Fruit fly (Drosophila melanogaster) whole organism, prepupa: Measurements from ENCODE around the gene ClC-c.

Experiments
- CG6792 ChIP-seq: fragments of 200-800 bp; sonication (Bioruptor generic); optimal IDR thresholded peaks from 3 replicates; lab custom pipeline; 2016; ENCODE audit warnings: missing biosample characterization, missing genetic modification characterization
- CG8119 ChIP-seq: fragments of 200-800 bp; sonication (Bioruptor generic); IDR thresholded peaks from 3 replicates; pipeline ENCODE4 v1.3.6; 2022; ENCODE audit warnings: missing biosample characterization, missing genetic modification characterization
- Hr38 ChIP-seq: sonication (Bioruptor generic); optimal IDR thresholded peaks from 2 replicates; lab custom pipeline; 2016; ENCODE audit warnings: missing biosample characterization, missing genetic modification characterization
- Sox102F ChIP-seq: fragments of 200-800 bp; sonication (Bioruptor generic); optimal IDR thresholded peaks from 2 replicates; lab custom pipeline; 2016; ENCODE audit warnings: missing biosample characterization, mild to moderate bottlenecking, missing genetic modification characterization
- esn ChIP-seq: fragments of 200-800 bp; sonication (Bioruptor generic); optimal IDR thresholded peaks from 2 replicates; lab custom pipeline; 2016; ENCODE audit warnings: missing biosample characterization, mild to moderate bottlenecking, missing genetic modification characterization, moderate library complexity

- TF ChIP-seq CG8119 (GFP tag; lab: Robert Waterston, UW) (no peak), Hr38 (no peak), CG6792 (GFP tag; lab: Kevin White, UChicago) (no peak), Sox102F (GFP tag; lab: Kevin White, UChicago) (no peak), esn (GFP tag; lab: Kevin White, UChicago) (no peak)
Observed at dm6 chr3L:16112069-16112820, 22.0 kb downstream of the ClC-c start, which contains the start of gene Zn72D.
